Fruit fly (Drosophila melanogaster) Kc167 (cell line): ENCODE results near the gene Oatp33Eb.

Experiments used
- Myc ChIP-seq: fragments of >200 bp; optimal IDR thresholded peaks from 2 replicates; lab custom pipeline; 2017; ENCODE audit warnings: missing external identifiers
- Sin3A ChIP-seq: fragments of >200 bp; optimal IDR thresholded peaks from 2 replicates; lab custom pipeline; 2018; ENCODE audit warnings: missing external identifiers
- h ChIP-seq: fragments of >200 bp; optimal IDR thresholded peaks from 3 replicates; lab custom pipeline; 2018; ENCODE audit warnings: missing external identifiers
- insv ChIP-seq: fragments of >200 bp; optimal IDR thresholded peaks from 3 replicates; lab custom pipeline; 2018; ENCODE audit warnings: missing external identifiers
- psq ChIP-seq: fragments of >200 bp; optimal IDR thresholded peaks from 2 replicates; lab custom pipeline; 2017; ENCODE audit warnings: missing external identifiers
- ttk ChIP-seq: sonication (Bioruptor generic); optimal IDR thresholded peaks from 2 replicates; lab custom pipeline; 2017; ENCODE audit warnings: missing external identifiers

- TF ChIP-seq Myc (lab: Kevin White, UChicago) (no peak), psq (lab: Kevin White, UChicago) (no peak), ttk (lab: Kevin White, UChicago) (no peak), h (lab: Kevin White, UChicago) (no peak), insv (no peak), Sin3A (lab: Kevin White, UChicago) (no peak)
Measured at dm6 chr2L:12435428-12435827, 12.9 kb upstream of the Oatp33Eb start.
